Fruit fly (Drosophila melanogaster) whole organism, prepupa: ENCODE results near the gene Cyp310a1.
A peak's percentile ranks its signal among the peaks of the same experiment; 100 is the strongest.

Experiments
- CG10669 ChIP-seq: fragments of 200-800 bp; sonication (Bioruptor generic); optimal IDR thresholded peaks from 3 replicates; lab custom pipeline; 2018; ENCODE audit warnings: missing biosample characterization, mild to moderate bottlenecking, missing genetic modification characterization, moderate library complexity
- CG11294 ChIP-seq: fragments of 200-800 bp; sonication (Bioruptor generic); IDR thresholded peaks from 2 replicates; pipeline ENCODE4 v1.3.6; 2022; ENCODE audit warnings: missing biosample characterization, missing genetic modification characterization
- CG11902 ChIP-seq: fragments of 200-800 bp; sonication (Bioruptor generic); optimal IDR thresholded peaks from 3 replicates; lab custom pipeline; 2016; ENCODE audit warnings: missing biosample characterization, missing genetic modification characterization
- CG15336 ChIP-seq: fragments of 200-800 bp; sonication (Bioruptor generic); IDR thresholded peaks from 2 replicates; pipeline ENCODE4 v1.3.6; 2022; ENCODE audit warnings: missing biosample characterization, missing genetic modification characterization
- CG16779 ChIP-seq: fragments of 200-800 bp; sonication (Bioruptor generic); optimal IDR thresholded peaks from 3 replicates; lab custom pipeline; 2017; ENCODE audit warnings: missing biosample characterization, mild to moderate bottlenecking, missing genetic modification characterization
- CG3032 ChIP-seq: fragments of 200-800 bp; optimal IDR thresholded peaks from 2 replicates; lab custom pipeline; 2019; ENCODE audit warnings: missing biosample characterization, mild to moderate bottlenecking, missing genetic modification characterization, moderate library complexity
- CG34406 ChIP-seq: fragments of 200-800 bp; sonication (Bioruptor generic); optimal IDR thresholded peaks from 3 replicates; lab custom pipeline; 2016; ENCODE audit warnings: missing biosample characterization, missing genetic modification characterization
- CG3919 ChIP-seq: fragments of 200-800 bp; sonication (Bioruptor generic); optimal IDR thresholded peaks from 3 replicates; lab custom pipeline; 2016; ENCODE audit warnings: missing biosample characterization, missing genetic modification characterization
- CG4318 ChIP-seq: fragments of 200-800 bp; sonication (Bioruptor generic); optimal IDR thresholded peaks from 3 replicates; lab custom pipeline; 2017; ENCODE audit warnings: missing biosample characterization, mild to moderate bottlenecking, missing genetic modification characterization
- CG6792 ChIP-seq: fragments of 200-800 bp; sonication (Bioruptor generic); optimal IDR thresholded peaks from 3 replicates; lab custom pipeline; 2016; ENCODE audit warnings: missing biosample characterization, missing genetic modification characterization
- CG6808 ChIP-seq: fragments of 200-800 bp; sonication (Bioruptor generic); optimal IDR thresholded peaks from 3 replicates; lab custom pipeline; 2017; ENCODE audit warnings: missing biosample characterization, missing genetic modification characterization, mild to moderate bottlenecking, moderate library complexity, missing genetic modification reagents
- CG6854 ChIP-seq: fragments of 200-800 bp; sonication (Bioruptor generic); optimal IDR thresholded peaks from 2 replicates; lab custom pipeline; 2017; ENCODE audit warnings: missing biosample characterization, mild to moderate bottlenecking, missing genetic modification characterization
- CG7368 ChIP-seq: fragments of 200-800 bp; sonication (Bioruptor generic); optimal IDR thresholded peaks from 3 replicates; lab custom pipeline; 2016; ENCODE audit warnings: missing biosample characterization, missing genetic modification characterization
- CG8119 ChIP-seq: fragments of 200-800 bp; sonication (Bioruptor generic); IDR thresholded peaks from 3 replicates; pipeline ENCODE4 v1.3.6; 2022; ENCODE audit warnings: missing biosample characterization, missing genetic modification characterization
- CG8319 ChIP-seq: fragments of 200-800 bp; sonication (Bioruptor generic); optimal IDR thresholded peaks from 3 replicates; lab custom pipeline; 2016; ENCODE audit warnings: missing biosample characterization, missing genetic modification characterization
- CG9139 ChIP-seq: fragments of 200-800 bp; sonication (Bioruptor generic); optimal IDR thresholded peaks from 3 replicates; lab custom pipeline; 2017; ENCODE audit warnings: missing biosample characterization, mild to moderate bottlenecking, missing genetic modification characterization
- Eip75B ChIP-seq: fragments of 200-800 bp; sonication (Bioruptor generic); optimal IDR thresholded peaks from 3 replicates; lab custom pipeline; 2016; ENCODE audit warnings: missing biosample characterization, missing genetic modification characterization
- Eip78C ChIP-seq: fragments of 200-800 bp; sonication (Bioruptor generic); peaks from one replicate; lab custom pipeline; 2016; ENCODE audit warnings: missing biosample characterization, missing genetic modification characterization
- Eip93F ChIP-seq: fragments of 200-800 bp; sonication (Bioruptor generic); optimal IDR thresholded peaks from 2 replicates; lab custom pipeline; 2016; ENCODE audit warnings: missing biosample characterization, mild to moderate bottlenecking, missing genetic modification characterization
- Ets21C ChIP-seq: fragments of 200-800 bp; sonication (Bioruptor generic); optimal IDR thresholded peaks from 3 replicates; lab custom pipeline; 2016; ENCODE audit warnings: missing biosample characterization, missing genetic modification characterization
- Ets96B ChIP-seq: fragments of 200-800 bp; optimal IDR thresholded peaks from 2 replicates; lab custom pipeline; 2019; ENCODE audit warnings: missing biosample characterization, mild to moderate bottlenecking, missing genetic modification characterization, moderate library complexity
- Gug ChIP-seq: fragments of 200-800 bp; sonication (Bioruptor generic); IDR thresholded peaks from 2 replicates; pipeline ENCODE4 v1.3.6; 2022; ENCODE audit warnings: missing biosample characterization, missing genetic modification characterization
- Hr38 ChIP-seq: sonication (Bioruptor generic); optimal IDR thresholded peaks from 2 replicates; lab custom pipeline; 2016; ENCODE audit warnings: missing biosample characterization, missing genetic modification characterization
- Hr39 ChIP-seq: fragments of 200-800 bp; sonication (Bioruptor generic); optimal IDR thresholded peaks from 2 replicates; lab custom pipeline; 2016; ENCODE audit warnings: missing biosample characterization, missing genetic modification characterization
- Hr4 ChIP-seq: fragments of 200-800 bp; sonication (Bioruptor generic); optimal IDR thresholded peaks from 3 replicates; lab custom pipeline; 2016; ENCODE audit warnings: missing biosample characterization, missing genetic modification characterization
- Met ChIP-seq: fragments of 200-800 bp; sonication (Bioruptor generic); optimal IDR thresholded peaks from 3 replicates; lab custom pipeline; 2016; ENCODE audit warnings: missing biosample characterization, missing genetic modification characterization
- OdsH ChIP-seq: fragments of 200-800 bp; sonication (Bioruptor generic); optimal IDR thresholded peaks from 3 replicates; lab custom pipeline; 2016; ENCODE audit warnings: missing biosample characterization, missing genetic modification characterization
- Smox ChIP-seq: fragments of 200-800 bp; sonication (Bioruptor generic); optimal IDR thresholded peaks from 3 replicates; lab custom pipeline; 2016; ENCODE audit warnings: missing biosample characterization, missing genetic modification characterization
- Sox102F ChIP-seq: fragments of 200-800 bp; sonication (Bioruptor generic); optimal IDR thresholded peaks from 2 replicates; lab custom pipeline; 2016; ENCODE audit warnings: missing biosample characterization, mild to moderate bottlenecking, missing genetic modification characterization
- Sox14 ChIP-seq: fragments of 200-800 bp; sonication (Bioruptor generic); optimal IDR thresholded peaks from 3 replicates; lab custom pipeline; 2016; ENCODE audit warnings: missing biosample characterization, missing genetic modification characterization
- Sox15 ChIP-seq: fragments of 200-800 bp; sonication (Bioruptor generic); optimal IDR thresholded peaks from 3 replicates; lab custom pipeline; 2016; ENCODE audit warnings: missing biosample characterization, missing genetic modification characterization
- achi ChIP-seq: fragments of 200-800 bp; sonication (Bioruptor generic); optimal IDR thresholded peaks from 3 replicates; lab custom pipeline; 2016; ENCODE audit warnings: missing biosample characterization, missing genetic modification characterization
- acj6 ChIP-seq: fragments of 200-800 bp; sonication (Bioruptor generic); optimal IDR thresholded peaks from 3 replicates; lab custom pipeline; 2016; ENCODE audit warnings: missing biosample characterization, missing genetic modification characterization
- cyc ChIP-seq: fragments of 200-800 bp; sonication (Bioruptor generic); optimal IDR thresholded peaks from 3 replicates; lab custom pipeline; 2016; ENCODE audit warnings: missing biosample characterization, missing genetic modification characterization
- dac ChIP-seq: fragments of 200-800 bp; sonication (Bioruptor generic); optimal IDR thresholded peaks from 2 replicates; lab custom pipeline; 2017; ENCODE audit warnings: missing biosample characterization, mild to moderate bottlenecking, missing genetic modification characterization
- dsx ChIP-seq: fragments of 200-800 bp; optimal IDR thresholded peaks from 3 replicates; lab custom pipeline; 2019; ENCODE audit warnings: missing biosample characterization, mild to moderate bottlenecking, missing genetic modification characterization, moderate library complexity; ENCODE audit not compliant: poor library complexity, severe bottlenecking
- eg ChIP-seq: fragments of 200-800 bp; sonication (Bioruptor generic); IDR thresholded peaks from 3 replicates; pipeline ENCODE4 v1.3.6; 2022; ENCODE audit warnings: missing biosample characterization, missing genetic modification characterization
- esn ChIP-seq: fragments of 200-800 bp; sonication (Bioruptor generic); optimal IDR thresholded peaks from 2 replicates; lab custom pipeline; 2016; ENCODE audit warnings: missing biosample characterization, mild to moderate bottlenecking, missing genetic modification characterization, moderate library complexity
- fd59A ChIP-seq: fragments of 200-800 bp; sonication (Bioruptor generic); optimal IDR thresholded peaks from 2 replicates; lab custom pipeline; 2017; ENCODE audit warnings: missing biosample characterization, mild to moderate bottlenecking, missing genetic modification characterization, missing genetic modification reagents
- fd85E ChIP-seq: fragments of 200-800 bp; sonication (Bioruptor generic); optimal IDR thresholded peaks from 3 replicates; lab custom pipeline; 2016; ENCODE audit warnings: missing biosample characterization, missing genetic modification characterization
- lz ChIP-seq: fragments of 200-800 bp; sonication (Bioruptor generic); optimal IDR thresholded peaks from 3 replicates; lab custom pipeline; 2016; ENCODE audit warnings: missing biosample characterization, missing genetic modification characterization
- pdm3 ChIP-seq: fragments of 200-800 bp; sonication (Bioruptor generic); optimal IDR thresholded peaks from 3 replicates; lab custom pipeline; 2016; ENCODE audit warnings: missing biosample characterization, missing genetic modification characterization
- salr ChIP-seq, 2 experiments: fragments of 200-800 bp; sonication (Bioruptor generic); optimal IDR thresholded peaks; 3 replicates each; lab custom pipeline; 2016 to 2018; ENCODE audit warnings: missing biosample characterization in 2 of 2, missing genetic modification characterization in 2 of 2, mild to moderate bottlenecking in 1 of 2
- spab ChIP-seq: fragments of 200-800 bp; sonication (Bioruptor generic); optimal IDR thresholded peaks from 2 replicates; lab custom pipeline; 2017; ENCODE audit warnings: missing biosample characterization, mild to moderate bottlenecking, missing genetic modification characterization, missing genetic modification reagents
- ss ChIP-seq, 2 experiments: fragments of 200-800 bp; sonication (Bioruptor generic); optimal IDR thresholded peaks; 2 replicates in 1 of 2; 3 replicates in 1 of 2; lab custom pipeline; 2017 to 2018; ENCODE audit warnings: mild to moderate bottlenecking in 2 of 2, missing biosample characterization in 2 of 2, missing genetic modification characterization in 2 of 2, moderate library complexity in 1 of 2
- svp ChIP-seq: fragments of 200-800 bp; sonication (Bioruptor generic); peaks from one replicate; lab custom pipeline; 2016; ENCODE audit warnings: missing biosample characterization, missing genetic modification characterization
- topi ChIP-seq: fragments of 200-800 bp; sonication (Bioruptor generic); optimal IDR thresholded peaks from 3 replicates; lab custom pipeline; 2016; ENCODE audit warnings: missing biosample characterization, missing genetic modification characterization
- vri ChIP-seq: fragments of 200-800 bp; sonication (Bioruptor generic); optimal IDR thresholded peaks from 3 replicates; lab custom pipeline; 2016; ENCODE audit warnings: missing biosample characterization, mild to moderate bottlenecking, missing genetic modification characterization

Gene Cyp310a1

dm6 chr2L:18653328-18653675, 492 bp upstream of the Cyp310a1 start (continued):
- peak; percentile 82 for TF ChIP-seq CG34406 (GFP tag; lab: Kevin White, UChicago)
- peak; percentile 83 for TF ChIP-seq pdm3 (GFP tag; lab: Kevin White, UChicago)
- TF ChIP-seq cyc (GFP tag; lab: Kevin White, UChicago) = peak; percentile 94
- peak; percentile 90 for TF ChIP-seq Ets21C (GFP tag; lab: Kevin White, UChicago)
- TF ChIP-seq Hr38 = no peak
- TF ChIP-seq CG6808 (GFP tag; lab: Kevin White, UChicago) = peak; percentile 73
- peak; percentile 73 for TF ChIP-seq CG7368
- TF ChIP-seq lz (GFP tag; lab: Kevin White, UChicago) = peak; percentile 82
- TF ChIP-seq eg (GFP tag; lab: Robert Waterston, UW) = peak; percentile 72; the same call in 2 of the 3 replicates
- peak; percentile 84 for TF ChIP-seq Sox14 (GFP tag; lab: Kevin White, UChicago)
- peak; percentile 70 for TF ChIP-seq Sox15 (GFP tag; lab: Kevin White, UChicago)
- peak; percentile 82 for TF ChIP-seq CG3032 (tag; lab: Kevin White, UChicago)
- TF ChIP-seq Eip93F (GFP tag; lab: Kevin White, UChicago) = peak; percentile 61
- peak; percentile 70 for TF ChIP-seq fd59A (GFP tag; lab: Kevin White, UChicago)
- peak; percentile 78 for TF ChIP-seq CG8319 (GFP tag; lab: Kevin White, UChicago)
- peak; percentile 62; the same call in 2 of the 3 replicates for TF ChIP-seq CG8119 (GFP tag; lab: Robert Waterston, UW)
- no peak for TF ChIP-seq CG6854
- TF ChIP-seq CG16779 (tag; lab: Kevin White, UChicago) = no peak
- no peak for TF ChIP-seq fd85E
- peak; percentile 62 to 73 for TF ChIP-seq ss (GFP tag; optimal IDR thresholded peaks at IDR 0.05; lab: Kevin White, UChicago)
- peak; percentile 68; the same call in 1 of the 2 replicates for TF ChIP-seq CG15336
- peak; percentile 48 for TF ChIP-seq CG9139 (GFP tag; lab: Kevin White, UChicago)
- TF ChIP-seq esn = peak; percentile 90
- peak; percentile 85 for TF ChIP-seq dsx (GFP tag; lab: Kevin White, UChicago)
- TF ChIP-seq Met (GFP tag; lab: Kevin White, UChicago) = peak; percentile 81
- TF ChIP-seq Eip78C (GFP tag; lab: Kevin White, UChicago) = peak; percentile 97
- TF ChIP-seq CG6792 = peak; percentile 76
- peak; percentile 97 for TF ChIP-seq svp (GFP tag; lab: Kevin White, UChicago)
- TF ChIP-seq Ets96B (tag; lab: Kevin White, UChicago) = peak; percentile 85
- TF ChIP-seq CG4318 = peak; percentile 29
- peak; percentile 85 for TF ChIP-seq achi
- peak; percentile 79 for TF ChIP-seq spab (GFP tag; lab: Kevin White, UChicago)
- TF ChIP-seq Smox = peak; percentile 92
- peak; percentile 89 for TF ChIP-seq Sox102F (GFP tag; lab: Kevin White, UChicago)
- peak; percentile 76 for TF ChIP-seq Eip75B (GFP tag; lab: Kevin White, UChicago)
- peak; percentile 85 for TF ChIP-seq CG10669 (GFP tag; lab: Kevin White, UChicago)
- peak; percentile 78 for TF ChIP-seq CG11902
- peak; percentile 83 for TF ChIP-seq acj6 (GFP tag; lab: Kevin White, UChicago)
- peak; percentile 86 for TF ChIP-seq CG3919 (GFP tag; lab: Kevin White, UChicago)
- peak; percentile 35; the same call in 1 of the 2 replicates for TF ChIP-seq Gug (GFP tag; lab: Robert Waterston, UW)

dm6 chr2L:18647857-18648652, 4.8 kb downstream of the Cyp310a1 start:
- peak; percentile 12 for TF ChIP-seq vri
- TF ChIP-seq Hr39 = peak; percentile 69
- no peak for TF ChIP-seq CG11294 (GFP tag; lab: Robert Waterston, UW)
- no peak for TF ChIP-seq spab (GFP tag; lab: Kevin White, UChicago)
- peak; percentile 82 for TF ChIP-seq esn
- peak; percentile 18 for TF ChIP-seq CG9139 (GFP tag; lab: Kevin White, UChicago)
- TF ChIP-seq Sox14 (GFP tag; lab: Kevin White, UChicago) = peak; percentile 65
- TF ChIP-seq Eip93F (GFP tag; lab: Kevin White, UChicago) = no peak
- TF ChIP-seq dac (GFP tag; lab: Kevin White, UChicago) = no peak
- TF ChIP-seq svp (GFP tag; lab: Kevin White, UChicago) = peak; percentile 79
- TF ChIP-seq achi = peak; percentile 64
- peak; percentile 23 to 56 for TF ChIP-seq salr (GFP tag; optimal IDR thresholded peaks at IDR 0.05; lab: Kevin White, UChicago)
- peak; percentile 62 for TF ChIP-seq topi
- no peak for TF ChIP-seq Gug (GFP tag; lab: Robert Waterston, UW)
- peak; percentile 18 for TF ChIP-seq CG10669 (GFP tag; lab: Kevin White, UChicago)
- TF ChIP-seq Ets96B (tag; lab: Kevin White, UChicago) = peak; percentile 68
- no peak for TF ChIP-seq CG6808 (GFP tag; lab: Kevin White, UChicago)
- no peak for TF ChIP-seq CG6854
- TF ChIP-seq OdsH (GFP tag; lab: Kevin White, UChicago) = peak; percentile 74
- peak; percentile 78 for TF ChIP-seq Hr4 (GFP tag; lab: Kevin White, UChicago)
- peak; percentile 69 for TF ChIP-seq CG34406 (GFP tag; lab: Kevin White, UChicago)
- peak; percentile 65 for TF ChIP-seq dsx (GFP tag; lab: Kevin White, UChicago)
- TF ChIP-seq CG8319 (GFP tag; lab: Kevin White, UChicago) = no peak
